Fruit fly (Drosophila melanogaster) whole organism, embryonic: Measurements from ENCODE around the gene CG7231.

Experiments
- Ada2b ChIP-seq: fragments of 200-800 bp; sonication (Bioruptor generic); IDR thresholded peaks from 2 replicates; pipeline ENCODE4 v1.3.6; 2022; ENCODE audit warnings: missing biosample characterization, missing genetic modification characterization
- BtbVII ChIP-seq: fragments of 200-800 bp; sonication (Bioruptor generic); optimal IDR thresholded peaks from 3 replicates; lab custom pipeline; 2017; ENCODE audit warnings: missing biosample characterization, mild to moderate bottlenecking, missing genetic modification characterization
- CG10209 ChIP-seq: fragments of 200-800 bp; sonication (Bioruptor generic); optimal IDR thresholded peaks from 3 replicates; lab custom pipeline; 2017; ENCODE audit warnings: missing biosample characterization, mild to moderate bottlenecking, missing genetic modification characterization, missing genetic modification reagents
- CG10462 ChIP-seq: fragments of 200-800 bp; sonication (Bioruptor generic); optimal IDR thresholded peaks from 2 replicates; lab custom pipeline; 2016; ENCODE audit warnings: missing biosample characterization, missing genetic modification characterization
- CG11093 ChIP-seq: fragments of 200-800 bp; sonication (Bioruptor generic); IDR thresholded peaks from 3 replicates; pipeline ENCODE4 v1.3.6; 2022; ENCODE audit warnings: missing biosample characterization, missing genetic modification characterization
- CG12071 ChIP-seq: fragments of 200-800 bp; sonication (Bioruptor generic); optimal IDR thresholded peaks from 3 replicates; lab custom pipeline; 2018; ENCODE audit warnings: missing biosample characterization, mild to moderate bottlenecking, missing genetic modification characterization
- CG12155 ChIP-seq: fragments of 200-800 bp; sonication (Bioruptor generic); optimal IDR thresholded peaks from 3 replicates; lab custom pipeline; 2016; ENCODE audit warnings: missing biosample characterization, missing genetic modification characterization
- CG12219 ChIP-seq: fragments of 200-800 bp; sonication (Bioruptor generic); optimal IDR thresholded peaks from 3 replicates; lab custom pipeline; 2018; ENCODE audit warnings: missing biosample characterization, mild to moderate bottlenecking, missing genetic modification characterization
- CG12769 ChIP-seq: fragments of 200-800 bp; sonication (Bioruptor generic); optimal IDR thresholded peaks from 2 replicates; lab custom pipeline; 2019; ENCODE audit warnings: missing biosample characterization, mild to moderate bottlenecking, missing genetic modification characterization, moderate library complexity
- CG15514 ChIP-seq: fragments of 200-800 bp; sonication (Bioruptor generic); optimal IDR thresholded peaks from 3 replicates; lab custom pipeline; 2017; ENCODE audit warnings: missing biosample characterization, missing genetic modification characterization, mild to moderate bottlenecking, moderate library complexity, missing genetic modification reagents
- CG17612 ChIP-seq: fragments of 200-800 bp; sonication (Bioruptor generic); IDR thresholded peaks from 2 replicates; pipeline ENCODE4 v1.3.6; 2022; ENCODE audit warnings: missing biosample characterization, missing genetic modification characterization
- CG1792 ChIP-seq: fragments of 200-800 bp; sonication (Bioruptor generic); optimal IDR thresholded peaks from 2 replicates; lab custom pipeline; 2016; ENCODE audit warnings: missing biosample characterization, missing genetic modification characterization
- CG18011 ChIP-seq: fragments of 200-800 bp; sonication (Bioruptor generic); optimal IDR thresholded peaks from 2 replicates; lab custom pipeline; 2017; ENCODE audit warnings: missing biosample characterization, missing genetic modification characterization, mild to moderate bottlenecking, moderate library complexity, missing genotype
- CG18476 ChIP-seq: fragments of 200-800 bp; sonication (Bioruptor generic); optimal IDR thresholded peaks from 2 replicates; lab custom pipeline; 2016; ENCODE audit warnings: missing biosample characterization, mild to moderate bottlenecking, missing genetic modification characterization
- CG18619 ChIP-seq: fragments of 200-800 bp; sonication (Bioruptor generic); optimal IDR thresholded peaks from 3 replicates; lab custom pipeline; 2017; ENCODE audit warnings: missing biosample characterization, mild to moderate bottlenecking, missing genetic modification characterization
- CG2129 ChIP-seq: fragments of 200-800 bp; sonication (Bioruptor generic); IDR thresholded peaks from 2 replicates; pipeline ENCODE4 v1.3.6; 2022; ENCODE audit warnings: missing biosample characterization, missing genetic modification characterization; ENCODE audit not compliant: partially characterized antibody
- CG34224 ChIP-seq: fragments of 200-800 bp; sonication (Bioruptor generic); IDR thresholded peaks from 3 replicates; pipeline ENCODE4 v1.3.6; 2022; ENCODE audit warnings: missing biosample characterization, missing genetic modification characterization; ENCODE audit not compliant: partially characterized antibody
- CG4328 ChIP-seq: fragments of 200-800 bp; sonication (Bioruptor generic); optimal IDR thresholded peaks from 3 replicates; lab custom pipeline; 2017; ENCODE audit warnings: missing biosample characterization, missing genetic modification reagents, missing genetic modification characterization
- CG5180 ChIP-seq: fragments of 200-800 bp; sonication (Bioruptor generic); optimal IDR thresholded peaks from 3 replicates; lab custom pipeline; 2017; ENCODE audit warnings: missing biosample characterization, missing genetic modification characterization, mild to moderate bottlenecking, moderate library complexity, missing genetic modification reagents
- CG7556 ChIP-seq: fragments of 200-800 bp; sonication (Bioruptor generic); optimal IDR thresholded peaks from 2 replicates; lab custom pipeline; 2017; ENCODE audit warnings: missing biosample characterization, mild to moderate bottlenecking, missing genetic modification characterization
- CG7839 ChIP-seq: fragments of 200-800 bp; sonication (Bioruptor generic); optimal IDR thresholded peaks from 3 replicates; lab custom pipeline; 2018; ENCODE audit warnings: missing biosample characterization, mild to moderate bottlenecking, missing genetic modification characterization, moderate library complexity
- CG9727 ChIP-seq: fragments of 200-800 bp; sonication (Bioruptor generic); optimal IDR thresholded peaks from 3 replicates; lab custom pipeline; 2017; ENCODE audit warnings: missing biosample characterization, mild to moderate bottlenecking, missing genetic modification characterization
- Chrac-16 ChIP-seq: fragments of 200-800 bp; sonication (Bioruptor generic); optimal IDR thresholded peaks from 3 replicates; lab custom pipeline; 2016; ENCODE audit warnings: missing biosample characterization, missing genetic modification characterization
- CoRest ChIP-seq: fragments of 200-800 bp; sonication (Bioruptor generic); optimal IDR thresholded peaks from 3 replicates; lab custom pipeline; 2018; ENCODE audit warnings: missing biosample characterization, mild to moderate bottlenecking, missing genetic modification characterization, moderate library complexity
- CrebB ChIP-seq: fragments of 200-800 bp; sonication (Bioruptor generic); optimal IDR thresholded peaks from 3 replicates; lab custom pipeline; 2018; ENCODE audit warnings: missing biosample characterization, mild to moderate bottlenecking, missing genetic modification characterization
- D19B ChIP-seq: fragments of 200-800 bp; sonication (Bioruptor generic); optimal IDR thresholded peaks from 2 replicates; lab custom pipeline; 2017; ENCODE audit warnings: missing biosample characterization, mild to moderate bottlenecking, missing genetic modification characterization
- GATAe ChIP-seq: fragments of 200-800 bp; sonication (Bioruptor generic); conservative IDR thresholded peaks from 2 replicates; pipeline ENCODE4 v1.3.6; 2022; ENCODE audit warnings: missing biosample characterization, missing genetic modification characterization
- Hey ChIP-seq: fragments of 200-800 bp; sonication (Bioruptor generic); optimal IDR thresholded peaks from 3 replicates; lab custom pipeline; 2018; ENCODE audit warnings: missing biosample characterization, mild to moderate bottlenecking, missing genetic modification characterization
- Hmr ChIP-seq: fragments of 200-800 bp; sonication (Bioruptor generic); optimal IDR thresholded peaks from 3 replicates; lab custom pipeline; 2017; ENCODE audit warnings: mild to moderate bottlenecking, missing biosample characterization, missing genetic modification reagents, missing genetic modification characterization
- Hmx ChIP-seq: fragments of 200-800 bp; sonication (Bioruptor generic); optimal IDR thresholded peaks from 2 replicates; lab custom pipeline; 2016; ENCODE audit warnings: missing biosample characterization, missing genetic modification characterization
- Hr3 ChIP-seq: fragments of 200-800 bp; sonication (Bioruptor generic); optimal IDR thresholded peaks from 3 replicates; lab custom pipeline; 2016; ENCODE audit warnings: missing biosample characterization, missing genetic modification characterization
- Sox102F ChIP-seq: fragments of 200-800 bp; sonication (Bioruptor generic); optimal IDR thresholded peaks from 2 replicates; lab custom pipeline; 2018; ENCODE audit warnings: missing biosample characterization, mild to moderate bottlenecking, missing genetic modification characterization, moderate library complexity
- Taf1 ChIP-seq: fragments of 200-800 bp; sonication (Bioruptor generic); IDR thresholded peaks from 2 replicates; pipeline ENCODE4 v1.3.6; 2022; ENCODE audit warnings: missing biosample characterization, missing genetic modification characterization
- Trl ChIP-seq, 3 experiments: fragments of >200 bp in 2 of 3; fragments of 200-800 bp in 1 of 3; sonication (Bioruptor generic) in 1 of 3; optimal IDR thresholded peaks; 2 replicates in 1 of 3; 3 replicates in 2 of 3; lab custom pipeline; 2016 to 2017; ENCODE audit warnings: missing biosample characterization in 1 of 3, missing genetic modification characterization in 1 of 3
- Xrp1 ChIP-seq: fragments of 200-800 bp; sonication (Bioruptor generic); IDR thresholded peaks from 2 replicates; pipeline ENCODE4 v1.3.6; 2022; ENCODE audit warnings: missing biosample characterization, missing genetic modification characterization
- al ChIP-seq: fragments of 200-800 bp; sonication (Bioruptor generic); IDR thresholded peaks from 2 replicates; pipeline ENCODE4 v1.3.6; 2022; ENCODE audit warnings: missing biosample characterization, missing genetic modification characterization
- bsh ChIP-seq, 2 experiments: fragments of 200-800 bp; sonication (Bioruptor generic); optimal IDR thresholded peaks; 2 replicates each; lab custom pipeline; 2017 to 2018; ENCODE audit warnings: mild to moderate bottlenecking in 2 of 2, missing biosample characterization in 2 of 2, missing genetic modification characterization in 2 of 2, moderate library complexity in 1 of 2
- chinmo ChIP-seq: fragments of 200-800 bp; sonication (Bioruptor generic); IDR thresholded peaks from 4 replicates; pipeline ENCODE4 v1.3.6; 2022; ENCODE audit warnings: missing biosample characterization, missing genetic modification characterization; ENCODE audit not compliant: partially characterized antibody
- chm ChIP-seq: fragments of 200-800 bp; sonication (Bioruptor generic); IDR thresholded peaks from 2 replicates; pipeline ENCODE4 v1.3.6; 2022; ENCODE audit warnings: missing biosample characterization, missing genetic modification characterization
- dmrt99B ChIP-seq: fragments of 200-800 bp; sonication (Bioruptor generic); optimal IDR thresholded peaks from 2 replicates; lab custom pipeline; 2018; ENCODE audit warnings: missing biosample characterization, mild to moderate bottlenecking, missing genetic modification characterization, moderate library complexity
- en ChIP-seq: fragments of 200-800 bp; sonication (Bioruptor generic); optimal IDR thresholded peaks from 2 replicates; lab custom pipeline; 2016; ENCODE audit warnings: missing biosample characterization, missing genetic modification characterization
- kni ChIP-seq: fragments of 200-800 bp; sonication (Bioruptor generic); optimal IDR thresholded peaks from 3 replicates; lab custom pipeline; 2017; ENCODE audit warnings: mild to moderate bottlenecking, missing biosample characterization, missing genetic modification reagents, missing genetic modification characterization
- lov ChIP-seq, 2 experiments: fragments of 200-800 bp in 1 of 2; fragments of >200 bp in 1 of 2; sonication (Bioruptor generic) in 1 of 2; IDR thresholded peaks in 1 of 2; optimal IDR thresholded peaks in 1 of 2; 2 replicates in 1 of 2; 3 replicates in 1 of 2; pipeline versions ENCODE4 v1.3.6 to Lab custom; 2017 to 2022; ENCODE audit warnings: missing biosample characterization in 1 of 2, missing genetic modification characterization in 1 of 2
- prd ChIP-seq, 3 experiments: fragments of >200 bp in 2 of 3; fragments of 200-800 bp in 1 of 3; sonication (Bioruptor generic) in 1 of 3; optimal IDR thresholded peaks in 2 of 3; IDR thresholded peaks in 1 of 3; 2 replicates in 2 of 3; 3 replicates in 1 of 3; pipeline versions ENCODE4 v1.3.6 to Lab custom; 2017 to 2022; ENCODE audit warnings: missing biosample characterization in 1 of 3, missing genetic modification characterization in 1 of 3
- scrt ChIP-seq: fragments of 200-800 bp; sonication (Bioruptor generic); optimal IDR thresholded peaks from 2 replicates; lab custom pipeline; 2018; ENCODE audit warnings: missing biosample characterization, mild to moderate bottlenecking, missing genetic modification characterization, moderate library complexity
- sr ChIP-seq: fragments of 200-800 bp; sonication (Bioruptor generic); IDR thresholded peaks from 3 replicates; pipeline ENCODE4 v1.3.6; 2022; ENCODE audit warnings: missing biosample characterization, missing genetic modification characterization
- tna ChIP-seq: fragments of 200-800 bp; sonication (Bioruptor generic); IDR thresholded peaks from 2 replicates; pipeline ENCODE4 v1.3.6; 2022; ENCODE audit warnings: missing biosample characterization, missing genetic modification characterization; ENCODE audit not compliant: partially characterized antibody
- twi ChIP-seq: fragments of 200-800 bp; optimal IDR thresholded peaks from 2 replicates; lab custom pipeline; 2019; ENCODE audit warnings: missing biosample characterization, mild to moderate bottlenecking, missing genetic modification characterization, moderate library complexity

The CG7231 gene

DNA sequence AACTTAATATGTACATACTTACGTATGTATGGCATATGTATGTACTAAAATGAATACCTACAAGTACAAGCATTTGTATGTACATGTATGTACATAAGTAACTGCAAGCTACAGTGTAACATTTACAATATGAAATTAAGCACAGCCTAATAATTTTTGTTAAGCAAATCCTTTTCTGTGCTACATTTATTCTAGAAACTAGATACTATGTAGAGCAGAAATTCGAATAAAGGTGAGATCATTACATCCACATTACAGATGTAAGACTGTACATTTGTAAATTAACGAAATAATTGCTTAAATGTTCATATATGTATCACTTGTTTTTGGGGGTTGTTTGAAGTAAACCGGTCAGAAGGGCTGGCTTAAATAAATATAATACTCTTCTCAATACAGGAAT is 8.2 kb downstream of the CG7231 start (continued):
- TF ChIP-seq chinmo (GFP tag; lab: Robert Waterston, UW) = no peak
- TF ChIP-seq BtbVII (GFP tag; lab: Kevin White, UChicago) = no peak
- TF ChIP-seq CG17612 = no peak
- TF ChIP-seq CG18476 (GFP tag; lab: Kevin White, UChicago) = no peak
- no peak for TF ChIP-seq chm (GFP tag; lab: Robert Waterston, UW)
- no peak for TF ChIP-seq GATAe (GFP tag; lab: Robert Waterston, UW)
- TF ChIP-seq CG11093 = no peak
- no peak for TF ChIP-seq kni (GFP tag; lab: Kevin White, UChicago)
- TF ChIP-seq twi (tag; lab: Kevin White, UChicago) = no peak
- TF ChIP-seq CG7556 (GFP tag; lab: Kevin White, UChicago) = peak; percentile 3
- no peak for TF ChIP-seq CG18011 (GFP tag; lab: Kevin White, UChicago)
- no peak for TF ChIP-seq sr (GFP tag; lab: Robert Waterston, UW)
- no peak for TF ChIP-seq CG1792 (GFP tag; lab: Kevin White, UChicago)
- no peak for TF ChIP-seq en (GFP tag; lab: Kevin White, UChicago)
- no peak for TF ChIP-seq CG4328
- TF ChIP-seq Hmr (GFP tag; lab: Kevin White, UChicago) = peak; percentile 16
- peak; percentile 10 for TF ChIP-seq CoRest
- TF ChIP-seq CG10209 (GFP tag; lab: Kevin White, UChicago) = peak; percentile 34
- no peak for TF ChIP-seq prd (optimal IDR thresholded peaks at IDR 0.05; lab: Kevin White, UChicago)
- no peak for TF ChIP-seq prd (GFP tag; IDR thresholded peaks at IDR 0.05; lab: Robert Waterston, UW)
- TF ChIP-seq tna (GFP tag; lab: Robert Waterston, UW) = no peak
- TF ChIP-seq CG12769 (tag; lab: Kevin White, UChicago) = peak; percentile 38
- TF ChIP-seq CG15514 (GFP tag; lab: Kevin White, UChicago) = peak; percentile 17
- peak; percentile 32 for TF ChIP-seq Chrac-16 (GFP tag; lab: Kevin White, UChicago)
- TF ChIP-seq CG10462 (GFP tag; lab: Kevin White, UChicago) = no peak
- no peak for TF ChIP-seq Hr3 (GFP tag; lab: Kevin White, UChicago)
- TF ChIP-seq CG18619 = no peak
- peak; percentile 18 for TF ChIP-seq dmrt99B
- no peak for TF ChIP-seq Hmx
- TF ChIP-seq scrt = no peak
- TF ChIP-seq Taf1 (GFP tag; lab: Robert Waterston, UW) = no peak
- TF ChIP-seq CG34224 = no peak; the same call in 2 of the 3 replicates
- no peak for TF ChIP-seq lov (optimal IDR thresholded peaks at IDR 0.05; lab: Kevin White, UChicago)
- TF ChIP-seq lov (GFP tag; IDR thresholded peaks at IDR 0.05; lab: Robert Waterston, UW) = no peak
- no peak for TF ChIP-seq D19B
- TF ChIP-seq CG5180 (GFP tag; lab: Kevin White, UChicago) = no peak
- no peak for TF ChIP-seq al
- TF ChIP-seq Xrp1 (GFP tag; lab: Robert Waterston, UW) = peak; percentile 43; the same call in 1 of the 2 replicates
- no peak for TF ChIP-seq CG12071 (GFP tag; lab: Kevin White, UChicago)
- no peak for TF ChIP-seq CG9727 (GFP tag; lab: Kevin White, UChicago)
- no peak for TF ChIP-seq CrebB (tag; lab: Kevin White, UChicago)
- TF ChIP-seq bsh (GFP tag; optimal IDR thresholded peaks at IDR 0.05; lab: Kevin White, UChicago) = peak in 1 of 2 experiments; percentile 35
- TF ChIP-seq Sox102F (GFP tag; lab: Kevin White, UChicago) = peak; percentile 36
- TF ChIP-seq CG12155 (GFP tag; lab: Kevin White, UChicago) = peak; percentile 13
- no peak for TF ChIP-seq CG2129 (GFP tag; lab: Robert Waterston, UW)
- no peak for TF ChIP-seq Hey (tag; lab: Kevin White, UChicago)
- TF ChIP-seq Ada2b (GFP tag; lab: Robert Waterston, UW) = peak; percentile 25; the same call in 1 of the 2 replicates
- no peak for TF ChIP-seq Trl (optimal IDR thresholded peaks at IDR 0.05; lab: Kevin White, UChicago)
- no peak for TF ChIP-seq Trl (GFP tag; optimal IDR thresholded peaks at IDR 0.05; lab: Kevin White, UChicago)
- peak; percentile 9 for TF ChIP-seq CG12219
- TF ChIP-seq CG7839 (tag; lab: Kevin White, UChicago) = peak; percentile 8
